Fruit fly (Drosophila melanogaster) whole organism, pupa: Measurements from ENCODE around the gene Tpl94D.

Source experiments
- CG10348 ChIP-seq: fragments of 200-800 bp; sonication (Bioruptor generic); IDR thresholded peaks from 2 replicates; pipeline ENCODE4 v1.3.6; 2022; ENCODE audit warnings: missing biosample characterization, missing genetic modification characterization
- CG13204 ChIP-seq: fragments of 200-800 bp; sonication (Bioruptor generic); optimal IDR thresholded peaks from 2 replicates; lab custom pipeline; 2018; ENCODE audit warnings: missing biosample characterization, mild to moderate bottlenecking, missing genetic modification characterization, moderate library complexity
- CG14655 ChIP-seq: fragments of 200-800 bp; sonication (Bioruptor generic); optimal IDR thresholded peaks from 3 replicates; lab custom pipeline; 2017; ENCODE audit warnings: mild to moderate bottlenecking, missing biosample characterization, missing genetic modification reagents, missing genetic modification characterization
- CG32121 ChIP-seq: fragments of 200-800 bp; sonication (Bioruptor generic); IDR thresholded peaks from 2 replicates; pipeline ENCODE4 v1.3.6; 2022; ENCODE audit warnings: missing biosample characterization, missing genetic modification characterization
- CG34367 ChIP-seq: fragments of 200-800 bp; sonication (Bioruptor generic); optimal IDR thresholded peaks from 2 replicates; lab custom pipeline; 2018; ENCODE audit warnings: missing biosample characterization, mild to moderate bottlenecking, missing genetic modification characterization
- EcR ChIP-seq: fragments of 200-800 bp; sonication (Bioruptor generic); optimal IDR thresholded peaks from 3 replicates; lab custom pipeline; 2019; ENCODE audit warnings: missing biosample characterization, missing genetic modification characterization, mild to moderate bottlenecking, moderate library complexity, missing genetic modification reagents
- Pif1A ChIP-seq: fragments of 200-800 bp; sonication (Bioruptor generic); optimal IDR thresholded peaks from 3 replicates; lab custom pipeline; 2016; ENCODE audit warnings: missing biosample characterization, missing genetic modification characterization
- Pif1B ChIP-seq: fragments of 200-800 bp; sonication (Bioruptor generic); optimal IDR thresholded peaks from 3 replicates; lab custom pipeline; 2016; ENCODE audit warnings: missing biosample characterization, missing genetic modification characterization
- fd96Ca ChIP-seq: fragments of 200-800 bp; sonication (Bioruptor generic); IDR thresholded peaks from 3 replicates; pipeline ENCODE4 v1.3.6; 2022; ENCODE audit warnings: missing biosample characterization, missing genetic modification characterization
- gl ChIP-seq: fragments of 200-800 bp; sonication (Bioruptor generic); optimal IDR thresholded peaks from 2 replicates; lab custom pipeline; 2018; ENCODE audit warnings: missing biosample characterization, mild to moderate bottlenecking, missing genetic modification characterization

- TF ChIP-seq gl (tag; lab: Kevin White, UChicago), result no peak
- no peak for TF ChIP-seq Pif1A (GFP tag; lab: Kevin White, UChicago)
- TF ChIP-seq CG13204 (GFP tag; lab: Kevin White, UChicago), result no peak
- no peak for TF ChIP-seq EcR (GFP tag; lab: Kevin White, UChicago)
- no peak for TF ChIP-seq CG32121 (GFP tag; lab: Robert Waterston, UW)
- no peak for TF ChIP-seq fd96Ca (GFP tag; lab: Robert Waterston, UW)
- TF ChIP-seq CG14655 (GFP tag; lab: Kevin White, UChicago), result no peak
- no peak for TF ChIP-seq CG10348 (GFP tag; lab: Robert Waterston, UW)
- no peak for TF ChIP-seq CG34367 (tag; lab: Kevin White, UChicago)
- no peak for TF ChIP-seq Pif1B
Observed at dm6 chr3R:22998623-22999179, 32.6 kb downstream of the Tpl94D start.
